Fruit fly (Drosophila melanogaster) whole organism, embryonic: ENCODE measurements around the gene Dok.

ENCODE experiments used
- Asciz ChIP-seq: fragments of 200-800 bp; sonication (Bioruptor generic); optimal IDR thresholded peaks from 2 replicates; lab custom pipeline; 2017; ENCODE audit warnings: missing biosample characterization, mild to moderate bottlenecking, missing genetic modification characterization, missing genetic modification reagents
- CG10209 ChIP-seq: fragments of 200-800 bp; sonication (Bioruptor generic); optimal IDR thresholded peaks from 3 replicates; lab custom pipeline; 2017; ENCODE audit warnings: missing biosample characterization, mild to moderate bottlenecking, missing genetic modification characterization, missing genetic modification reagents
- CG10267 ChIP-seq: fragments of 200-800 bp; sonication (Bioruptor generic); optimal IDR thresholded peaks from 2 replicates; lab custom pipeline; 2018; ENCODE audit warnings: missing biosample characterization, mild to moderate bottlenecking, missing genetic modification characterization, moderate library complexity
- CG11247 ChIP-seq: fragments of 200-800 bp; sonication (Bioruptor generic); IDR thresholded peaks from 2 replicates; pipeline ENCODE4 v1.3.6; 2022; ENCODE audit warnings: missing biosample characterization, missing genetic modification characterization
- CG12299 ChIP-seq: fragments of 200-800 bp; sonication (Bioruptor generic); optimal IDR thresholded peaks from 2 replicates; lab custom pipeline; 2018; ENCODE audit warnings: missing biosample characterization, mild to moderate bottlenecking, missing genetic modification characterization
- CG14050 ChIP-seq: fragments of 200-800 bp; sonication (Bioruptor generic); IDR thresholded peaks from 3 replicates; pipeline ENCODE4 v1.3.6; 2022; ENCODE audit warnings: missing biosample characterization, missing genetic modification characterization
- CG14441 ChIP-seq: fragments of 200-800 bp; sonication (Bioruptor generic); IDR thresholded peaks from 2 replicates; pipeline ENCODE4 v1.3.6; 2022; ENCODE audit warnings: missing biosample characterization, missing genetic modification characterization
- CG15479 ChIP-seq: fragments of 200-800 bp; sonication (Bioruptor generic); optimal IDR thresholded peaks from 3 replicates; lab custom pipeline; 2019; ENCODE audit warnings: missing biosample characterization, mild to moderate bottlenecking, missing genetic modification characterization, moderate library complexity
- CG17186 ChIP-seq: fragments of 200-800 bp; sonication (Bioruptor generic); optimal IDR thresholded peaks from 3 replicates; lab custom pipeline; 2017; ENCODE audit warnings: missing biosample characterization, missing genetic modification reagents, missing genetic modification characterization
- CG18262 ChIP-seq: fragments of 200-800 bp; optimal IDR thresholded peaks from 3 replicates; lab custom pipeline; 2019; ENCODE audit warnings: missing biosample characterization, mild to moderate bottlenecking, missing genetic modification characterization, moderate library complexity
- CG31388 ChIP-seq: fragments of 200-800 bp; sonication (Bioruptor generic); optimal IDR thresholded peaks from 2 replicates; lab custom pipeline; 2016; ENCODE audit warnings: missing biosample characterization, missing genetic modification characterization
- CG6175 ChIP-seq: fragments of 200-800 bp; sonication (Bioruptor generic); IDR thresholded peaks from 3 replicates; pipeline ENCODE4 v1.3.6; 2022; ENCODE audit warnings: missing biosample characterization, missing genetic modification characterization
- CG6654 ChIP-seq: fragments of 200-800 bp; sonication (Bioruptor generic); optimal IDR thresholded peaks from 2 replicates; lab custom pipeline; 2017; ENCODE audit warnings: missing biosample characterization, mild to moderate bottlenecking, missing genetic modification characterization
- CG6689 ChIP-seq: fragments of 200-800 bp; sonication (Bioruptor generic); IDR thresholded peaks from 2 replicates; pipeline ENCODE4 v1.3.6; 2022; ENCODE audit warnings: missing biosample characterization, missing genetic modification characterization
- CG7839 ChIP-seq: fragments of 200-800 bp; sonication (Bioruptor generic); optimal IDR thresholded peaks from 3 replicates; lab custom pipeline; 2018; ENCODE audit warnings: missing biosample characterization, mild to moderate bottlenecking, missing genetic modification characterization, moderate library complexity
- CG7963 ChIP-seq: fragments of 200-800 bp; sonication (Bioruptor generic); IDR thresholded peaks from 3 replicates; pipeline ENCODE4 v1.3.6; 2022; ENCODE audit warnings: missing biosample characterization, missing genetic modification characterization; ENCODE audit not compliant: partially characterized antibody
- D ChIP-seq, 2 experiments: fragments of 200-800 bp in 1 of 2; fragments of >200 bp in 1 of 2; sonication (Bioruptor generic) in 1 of 2; optimal IDR thresholded peaks; 2 replicates in 1 of 2; 3 replicates in 1 of 2; lab custom pipeline; 2017; ENCODE audit warnings: mild to moderate bottlenecking in 1 of 2, missing biosample characterization in 1 of 2, missing genetic modification characterization in 1 of 2, missing genetic modification reagents in 1 of 2
- Dbx ChIP-seq: fragments of 200-800 bp; sonication (Bioruptor generic); IDR thresholded peaks from 3 replicates; pipeline ENCODE4 v1.3.6; 2022; ENCODE audit warnings: missing biosample characterization, missing genetic modification characterization
- Dp ChIP-seq: fragments of 200-800 bp; sonication (Bioruptor generic); optimal IDR thresholded peaks from 2 replicates; lab custom pipeline; 2018; ENCODE audit warnings: missing biosample characterization, mild to moderate bottlenecking, missing genetic modification characterization, moderate library complexity
- E2f1 ChIP-seq: fragments of 200-800 bp; sonication (Bioruptor generic); IDR thresholded peaks from 2 replicates; pipeline ENCODE4 v1.3.6; 2022; ENCODE audit warnings: missing biosample characterization, missing genetic modification characterization
- Ets97D ChIP-seq: fragments of 200-800 bp; sonication (Bioruptor generic); optimal IDR thresholded peaks from 3 replicates; lab custom pipeline; 2016; ENCODE audit warnings: missing biosample characterization, missing genetic modification characterization
- Gug ChIP-seq: fragments of 200-800 bp; sonication (Bioruptor generic); IDR thresholded peaks from 4 replicates; pipeline ENCODE4 v1.3.6; 2022; ENCODE audit warnings: missing biosample characterization, missing genetic modification characterization
- HLHmδ ChIP-seq: fragments of 200-800 bp; sonication (Bioruptor generic); optimal IDR thresholded peaks from 2 replicates; lab custom pipeline; 2018; ENCODE audit warnings: missing biosample characterization, mild to moderate bottlenecking, missing genetic modification characterization, moderate library complexity
- Hr39 ChIP-seq: fragments of >200 bp; optimal IDR thresholded peaks from 2 replicates; lab custom pipeline; 2017
- Jarid2 ChIP-seq: fragments of 200-800 bp; sonication (Bioruptor generic); optimal IDR thresholded peaks from 3 replicates; lab custom pipeline; 2017; ENCODE audit warnings: mild to moderate bottlenecking, missing biosample characterization, missing genetic modification reagents, missing genetic modification characterization
- MESR4 ChIP-seq: fragments of 200-800 bp; sonication (Bioruptor generic); optimal IDR thresholded peaks from 2 replicates; lab custom pipeline; 2018; ENCODE audit warnings: missing biosample characterization, mild to moderate bottlenecking, missing genetic modification characterization, moderate library complexity
- Meics ChIP-seq: fragments of 200-800 bp; sonication (Bioruptor generic); optimal IDR thresholded peaks from 2 replicates; lab custom pipeline; 2017; ENCODE audit warnings: missing biosample characterization, mild to moderate bottlenecking, missing genetic modification characterization
- Myb ChIP-seq: fragments of 200-800 bp; sonication (Bioruptor generic); optimal IDR thresholded peaks from 2 replicates; lab custom pipeline; 2016; ENCODE audit warnings: missing biosample characterization, missing genetic modification characterization
- Pdp1 ChIP-seq, 2 experiments: fragments of 200-800 bp; sonication (Bioruptor generic); optimal IDR thresholded peaks; 3 replicates each; lab custom pipeline; 2016; ENCODE audit warnings: missing biosample characterization in 2 of 2, missing genetic modification characterization in 2 of 2, mild to moderate bottlenecking in 1 of 2, moderate library complexity in 1 of 2
- YL-1 ChIP-seq: fragments of 200-800 bp; sonication (Bioruptor generic); optimal IDR thresholded peaks from 3 replicates; lab custom pipeline; 2017; ENCODE audit warnings: missing biosample characterization, mild to moderate bottlenecking, missing genetic modification characterization
- abd-A ChIP-seq: fragments of 200-800 bp; sonication (Bioruptor generic); optimal IDR thresholded peaks from 3 replicates; lab custom pipeline; 2019; ENCODE audit warnings: missing biosample characterization, mild to moderate bottlenecking, missing genetic modification characterization, moderate library complexity
- amos ChIP-seq: fragments of 200-800 bp; sonication (Bioruptor generic); IDR thresholded peaks from 2 replicates; pipeline ENCODE4 v1.3.6; 2022; ENCODE audit warnings: missing biosample characterization, missing genetic modification characterization; ENCODE audit not compliant: partially characterized antibody
- bbx ChIP-seq: fragments of 200-800 bp; sonication (Bioruptor generic); IDR thresholded peaks from 2 replicates; pipeline ENCODE4 v1.3.6; 2022; ENCODE audit warnings: missing biosample characterization, missing genetic modification characterization; ENCODE audit not compliant: partially characterized antibody
- bowl ChIP-seq: fragments of 200-800 bp; sonication (Bioruptor generic); IDR thresholded peaks from 2 replicates; pipeline ENCODE4 v1.3.6; 2022; ENCODE audit warnings: missing biosample characterization, missing genetic modification characterization
- chm ChIP-seq: fragments of 200-800 bp; sonication (Bioruptor generic); IDR thresholded peaks from 2 replicates; pipeline ENCODE4 v1.3.6; 2022; ENCODE audit warnings: missing biosample characterization, missing genetic modification characterization
- crol ChIP-seq: fragments of 200-800 bp; sonication (Bioruptor generic); IDR thresholded peaks from 2 replicates; pipeline ENCODE4 v1.3.6; 2022; ENCODE audit warnings: missing biosample characterization, missing genetic modification characterization
- crp ChIP-seq, 2 experiments: fragments of 200-800 bp; sonication (Bioruptor generic); optimal IDR thresholded peaks; 2 replicates in 1 of 2; 3 replicates in 1 of 2; lab custom pipeline; 2017; ENCODE audit warnings: missing biosample characterization in 2 of 2, missing genetic modification characterization in 2 of 2, mild to moderate bottlenecking in 1 of 2, moderate library complexity in 1 of 2
- cwo ChIP-seq: fragments of 200-800 bp; sonication (Bioruptor generic); optimal IDR thresholded peaks from 3 replicates; lab custom pipeline; 2017; ENCODE audit warnings: missing biosample characterization, missing genetic modification characterization, mild to moderate bottlenecking, moderate library complexity, missing genetic modification reagents
- dimm ChIP-seq: fragments of 200-800 bp; sonication (Bioruptor generic); IDR thresholded peaks from 2 replicates; pipeline ENCODE4 v1.3.6; 2022; ENCODE audit warnings: missing biosample characterization, missing genetic modification characterization
- dysf ChIP-seq: fragments of 200-800 bp; sonication (Bioruptor generic); IDR thresholded peaks from 3 replicates; pipeline ENCODE4 v1.3.6; 2022; ENCODE audit warnings: missing biosample characterization, missing genetic modification characterization
- gsb ChIP-seq: fragments of 200-800 bp; sonication (Bioruptor generic); IDR thresholded peaks from 2 replicates; pipeline ENCODE4 v1.3.6; 2022; ENCODE audit warnings: missing biosample characterization, missing genetic modification characterization
- gt ChIP-seq: fragments of 200-800 bp; sonication (Bioruptor generic); IDR thresholded peaks from 2 replicates; pipeline ENCODE4 v1.3.6; 2022; ENCODE audit warnings: missing biosample characterization, missing genetic modification characterization
- hth ChIP-seq: fragments of >200 bp; optimal IDR thresholded peaks from 2 replicates; lab custom pipeline; 2017; ENCODE audit warnings: inconsistent platforms
- jigr1 ChIP-seq: fragments of 200-800 bp; sonication (Bioruptor generic); IDR thresholded peaks from 3 replicates; pipeline ENCODE4 v1.3.6; 2022; ENCODE audit warnings: missing biosample characterization, missing genetic modification characterization
- onecut ChIP-seq: fragments of 200-800 bp; sonication (Bioruptor generic); IDR thresholded peaks from 2 replicates; pipeline ENCODE4 v1.3.6; 2022; ENCODE audit warnings: missing biosample characterization, missing genetic modification characterization
- repo ChIP-seq: fragments of 200-800 bp; sonication (Bioruptor generic); optimal IDR thresholded peaks from 2 replicates; lab custom pipeline; 2016; ENCODE audit warnings: missing biosample characterization, missing genetic modification characterization
- sd ChIP-seq: fragments of 200-800 bp; sonication (Bioruptor generic); optimal IDR thresholded peaks from 3 replicates; lab custom pipeline; 2018; ENCODE audit warnings: missing biosample characterization, mild to moderate bottlenecking, missing genetic modification characterization, moderate library complexity
- slbo ChIP-seq: fragments of 200-800 bp; sonication (Bioruptor generic); IDR thresholded peaks from 2 replicates; pipeline ENCODE4 v1.3.6; 2022; ENCODE audit warnings: missing biosample characterization, missing genetic modification characterization
- toy ChIP-seq: fragments of 200-800 bp; sonication (Bioruptor generic); IDR thresholded peaks from 2 replicates; pipeline ENCODE4 v1.3.6; 2022; ENCODE audit warnings: missing biosample characterization, missing genetic modification characterization
- zfh1 ChIP-seq: fragments of 200-800 bp; sonication (Bioruptor generic); IDR thresholded peaks from 3 replicates; pipeline ENCODE4 v1.3.6; 2022; ENCODE audit warnings: missing biosample characterization, missing genetic modification characterization

Dok gene

DNA sequence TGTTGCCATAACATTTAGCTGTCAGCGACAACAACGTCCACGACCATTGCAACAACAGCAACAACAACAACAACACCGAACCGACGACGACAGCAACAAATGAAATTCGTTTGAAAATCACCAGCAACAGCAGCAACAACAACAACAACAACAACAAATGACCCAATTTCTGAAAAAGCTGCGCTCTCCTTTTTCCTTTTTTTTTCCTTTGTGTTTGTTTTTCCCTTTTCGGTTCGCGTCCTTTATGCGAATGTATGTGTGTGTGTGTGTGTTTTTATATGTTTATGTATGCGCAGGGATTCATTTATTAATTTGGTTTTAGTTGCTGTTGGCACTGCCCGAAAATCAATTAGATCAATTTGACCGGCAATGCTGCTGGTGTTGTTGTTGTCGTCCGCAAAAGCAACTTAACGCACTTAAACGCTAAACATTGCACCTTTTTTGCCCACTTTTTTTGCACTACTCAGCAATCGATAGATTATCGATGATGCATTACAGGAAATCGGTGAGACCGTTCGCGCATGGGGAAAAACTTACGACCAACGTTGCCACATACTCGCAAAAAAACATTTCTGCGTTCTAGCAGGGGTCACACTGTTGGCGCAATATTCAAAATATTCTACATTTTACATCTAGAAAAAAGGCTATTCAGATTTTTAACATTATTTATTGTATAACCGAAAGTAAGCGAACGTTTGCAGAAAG is 33.1 kb upstream of the Dok start, which contains the start of gene unc-119 (continued):
- TF ChIP-seq CG6654 (GFP tag; lab: Kevin White, UChicago) (no peak), Hr39 (lab: Kevin White, UChicago) (no peak), gsb (GFP tag; lab: Robert Waterston, UW) (no peak), CG31388 (GFP tag; lab: Kevin White, UChicago) (no peak), CG7839 (no peak), CG7963 (GFP tag; lab: Robert Waterston, UW) (0 out of 3 replicates have a peak, but pooled peaks have one; percentile 39), Meics (GFP tag; lab: Kevin White, UChicago) (no peak), hth (lab: Kevin White, UChicago) (no peak), CG11247 (GFP tag; lab: Robert Waterston, UW) (no peak), zfh1 (GFP tag; lab: Robert Waterston, UW) (no peak), YL-1 (GFP tag; lab: Kevin White, UChicago) (peak; percentile 14), CG17186 (GFP tag; lab: Kevin White, UChicago) (peak; percentile 82), HLHmδ (GFP tag; lab: Kevin White, UChicago) (no peak), Dbx (GFP tag; lab: Robert Waterston, UW) (0 out of 3 replicates have a peak, but pooled peaks have one; percentile 22), sd (tag; lab: Kevin White, UChicago) (peak; percentile 19), CG6689 (GFP tag; lab: Robert Waterston, UW) (no peak), CG12299 (peak; percentile 39), Ets97D (peak; percentile 84), cwo (GFP tag; lab: Kevin White, UChicago) (no peak), CG14441 (GFP tag; lab: Robert Waterston, UW) (no peak), abd-A (peak; percentile 29), CG14050 (GFP tag; lab: Robert Waterston, UW) (no peak), MESR4 (GFP tag; lab: Kevin White, UChicago) (peak; percentile 54), bbx (GFP tag; lab: Robert Waterston, UW) (peak; percentile 77), gt (no peak), D (optimal IDR thresholded peaks at IDR 0.05; lab: Kevin White, UChicago) (peak; percentile 9), D (GFP tag; optimal IDR thresholded peaks at IDR 0.05; lab: Kevin White, UChicago) (no peak), bowl (GFP tag; lab: Robert Waterston, UW) (no peak), chm (GFP tag; lab: Robert Waterston, UW) (no peak), Pdp1 (GFP tag; optimal IDR thresholded peaks at IDR 0.05; lab: Kevin White, UChicago) (peak in 1 of 2 experiments; percentile 80), Dp (GFP tag; lab: Kevin White, UChicago) (peak; percentile 93), slbo (GFP tag; lab: Robert Waterston, UW) (no peak), jigr1 (GFP tag; lab: Robert Waterston, UW) (no peak), crp (GFP tag; optimal IDR thresholded peaks at IDR 0.05; lab: Kevin White, UChicago) (no peak), E2f1 (GFP tag; lab: Robert Waterston, UW) (no peak), CG6175 (GFP tag; lab: Robert Waterston, UW) (no peak), Asciz (no peak), onecut (no peak; the same call in 1 of the 2 replicates), dimm (GFP tag; lab: Robert Waterston, UW) (no peak), Jarid2 (GFP tag; lab: Kevin White, UChicago) (no peak), Myb (GFP tag; lab: Kevin White, UChicago) (peak; percentile 37), toy (GFP tag; lab: Robert Waterston, UW) (no peak), amos (GFP tag; lab: Robert Waterston, UW) (peak; percentile 79), CG18262 (no peak), CG10267 (tag; lab: Kevin White, UChicago) (peak; percentile 34), CG15479 (GFP tag; lab: Kevin White, UChicago) (no peak), crol (no peak), CG10209 (GFP tag; lab: Kevin White, UChicago) (no peak), dysf (no peak), repo (GFP tag; lab: Kevin White, UChicago) (no peak), Gug (no peak)
